Fruit fly (Drosophila melanogaster): ENCODE data around the gene CSN1b.

The CSN1b gene

dm6 chr3L:18863327-18863726, 41.4 kb downstream of the CSN1b start, which contains the start of gene CG6865:
TSS of gene CG6865 (plus strand) at chr3L:18863647.
- no peak for TF ChIP-seq CG9948 (tag; optimal IDR thresholded peaks at IDR 0.05)
- TF ChIP-seq CG32121 (GFP tag; IDR thresholded peaks at IDR 0.05) = no peak
- TF ChIP-seq CG12605 (GFP tag; IDR thresholded peaks at IDR 0.05) = no peak
- no peak for TF ChIP-seq fd96Ca (GFP tag; IDR thresholded peaks at IDR 0.05)

- TF ChIP-seq EcR (GFP tag; optimal IDR thresholded peaks at IDR 0.05) (no peak), CG10348 (GFP tag; IDR thresholded peaks at IDR 0.05) (no peak), Snoo (tag; optimal IDR thresholded peaks at IDR 0.05) (no peak), CG12605 (GFP tag; IDR thresholded peaks at IDR 0.05) (no peak)
These were observed 42.8 kb downstream of the CSN1b start for dm6 chr3L:18861893-18862292.

- TF ChIP-seq CG15710 (tag; optimal IDR thresholded peaks at IDR 0.05) (no peak), Pif1B (GFP tag; optimal IDR thresholded peaks at IDR 0.05) (no peak), gl (tag; optimal IDR thresholded peaks at IDR 0.05) (no peak), CG12605 (GFP tag; IDR thresholded peaks at IDR 0.05) (no peak)
These were observed 44.3 kb downstream of the CSN1b start for dm6 chr3L:18860467-18860866.

dm6 chr3L:18854412-18854811, 50.3 kb downstream of the CSN1b start:
- no peak for TF ChIP-seq CG13204 (GFP tag; optimal IDR thresholded peaks at IDR 0.05)
- no peak for TF ChIP-seq D1 (tag; optimal IDR thresholded peaks at IDR 0.05)
- TF ChIP-seq CG10348 (GFP tag; IDR thresholded peaks at IDR 0.05) = no peak
- no peak for TF ChIP-seq CG15710 (tag; optimal IDR thresholded peaks at IDR 0.05)
- TF ChIP-seq CG9948 (tag; optimal IDR thresholded peaks at IDR 0.05) = no peak
- no peak for TF ChIP-seq CG17806 (tag; optimal IDR thresholded peaks at IDR 0.05)
- TF ChIP-seq fd96Ca (GFP tag; IDR thresholded peaks at IDR 0.05) = no peak
- no peak for TF ChIP-seq EcR (GFP tag; optimal IDR thresholded peaks at IDR 0.05)
- no peak for TF ChIP-seq CG14655 (GFP tag; optimal IDR thresholded peaks at IDR 0.05)
- no peak for TF ChIP-seq CG12605 (GFP tag; IDR thresholded peaks at IDR 0.05)
- TF ChIP-seq CG4496 (GFP tag; IDR thresholded peaks at IDR 0.05) = no peak
- TF ChIP-seq gl (tag; optimal IDR thresholded peaks at IDR 0.05) = no peak
- no peak for TF ChIP-seq CG8159 (tag; optimal IDR thresholded peaks at IDR 0.05)
- TF ChIP-seq Snoo (tag; optimal IDR thresholded peaks at IDR 0.05) = no peak
- no peak for TF ChIP-seq CG8301 (tag; optimal IDR thresholded peaks at IDR 0.05)
- TF ChIP-seq rn (GFP tag; IDR thresholded peaks at IDR 0.05) = no peak
- TF ChIP-seq CG32121 (GFP tag; IDR thresholded peaks at IDR 0.05) = no peak
- TF ChIP-seq Ets98B (GFP tag; IDR thresholded peaks at IDR 0.05) = no peak

- TF ChIP-seq CG17806 (tag; optimal IDR thresholded peaks at IDR 0.05) (no peak), CG15710 (tag; optimal IDR thresholded peaks at IDR 0.05) (no peak), CG13204 (GFP tag; optimal IDR thresholded peaks at IDR 0.05) (no peak), CG32121 (GFP tag; IDR thresholded peaks at IDR 0.05) (no peak), D1 (tag; optimal IDR thresholded peaks at IDR 0.05) (no peak), Ets98B (GFP tag; IDR thresholded peaks at IDR 0.05) (no peak), CG14655 (GFP tag; optimal IDR thresholded peaks at IDR 0.05) (no peak), CG10348 (GFP tag; IDR thresholded peaks at IDR 0.05) (no peak), Pif1A (GFP tag; optimal IDR thresholded peaks at IDR 0.05) (no peak), gl (tag; optimal IDR thresholded peaks at IDR 0.05) (no peak), rn (GFP tag; IDR thresholded peaks at IDR 0.05) (no peak), CG8301 (tag; optimal IDR thresholded peaks at IDR 0.05) (no peak), Snoo (tag; optimal IDR thresholded peaks at IDR 0.05) (no peak), CG4496 (GFP tag; IDR thresholded peaks at IDR 0.05) (no peak), CG9948 (tag; optimal IDR thresholded peaks at IDR 0.05) (no peak), fd96Ca (GFP tag; IDR thresholded peaks at IDR 0.05) (no peak), CG12605 (GFP tag; IDR thresholded peaks at IDR 0.05) (no peak), CG8159 (tag; optimal IDR thresholded peaks at IDR 0.05) (no peak), Pif1B (GFP tag; optimal IDR thresholded peaks at IDR 0.05) (no peak), CG34367 (tag; optimal IDR thresholded peaks at IDR 0.05) (no peak)
These were observed 51.3 kb downstream of the CSN1b start for dm6 chr3L:18853439-18853838.

Measured in whole organism, pupa.